Fruit fly (Drosophila melanogaster) whole organism, embryonic: ENCODE data around the gene Gr93a.
A peak's percentile ranks its signal among the peaks of the same experiment; 100 is the strongest.

Experiments
- Atf6 ChIP-seq: fragments of 200-800 bp; sonication (Bioruptor generic); IDR thresholded peaks from 2 replicates; pipeline ENCODE4 v1.3.6; 2022; ENCODE audit warnings: missing biosample characterization, missing genetic modification characterization
- B-H2 ChIP-seq: fragments of 200-800 bp; sonication (Bioruptor generic); optimal IDR thresholded peaks from 2 replicates; lab custom pipeline; 2018; ENCODE audit warnings: missing biosample characterization, mild to moderate bottlenecking, missing genetic modification characterization
- BEAF-32 ChIP-seq: fragments of 200-800 bp; sonication (Bioruptor generic); optimal IDR thresholded peaks from 3 replicates; lab custom pipeline; 2017; ENCODE audit warnings: missing biosample characterization, missing genetic modification characterization, mild to moderate bottlenecking, moderate library complexity, missing genetic modification reagents
- BtbVII ChIP-seq: fragments of 200-800 bp; sonication (Bioruptor generic); optimal IDR thresholded peaks from 3 replicates; lab custom pipeline; 2017; ENCODE audit warnings: missing biosample characterization, mild to moderate bottlenecking, missing genetic modification characterization
- CG12236 ChIP-seq: fragments of 200-800 bp; sonication (Bioruptor generic); optimal IDR thresholded peaks from 2 replicates; lab custom pipeline; 2016; ENCODE audit warnings: missing biosample characterization, missing genetic modification characterization
- CG13624 ChIP-seq: fragments of 200-800 bp; sonication (Bioruptor generic); optimal IDR thresholded peaks from 2 replicates; lab custom pipeline; 2016; ENCODE audit warnings: missing biosample characterization, missing genetic modification characterization
- CG15269 ChIP-seq: fragments of 200-800 bp; sonication (Bioruptor generic); optimal IDR thresholded peaks from 2 replicates; lab custom pipeline; 2018; ENCODE audit warnings: missing biosample characterization, mild to moderate bottlenecking, missing genetic modification characterization, moderate library complexity
- CG15514 ChIP-seq: fragments of 200-800 bp; sonication (Bioruptor generic); optimal IDR thresholded peaks from 3 replicates; lab custom pipeline; 2017; ENCODE audit warnings: missing biosample characterization, missing genetic modification characterization, mild to moderate bottlenecking, moderate library complexity, missing genetic modification reagents
- CG15601 ChIP-seq: fragments of 200-800 bp; sonication (Bioruptor generic); optimal IDR thresholded peaks from 3 replicates; lab custom pipeline; 2019; ENCODE audit warnings: missing biosample characterization, mild to moderate bottlenecking, missing genetic modification characterization, moderate library complexity
- CG17361 ChIP-seq: fragments of 200-800 bp; sonication (Bioruptor generic); IDR thresholded peaks from 3 replicates; pipeline ENCODE4 v1.3.6; 2022; ENCODE audit warnings: missing biosample characterization, missing genetic modification characterization
- CG18011 ChIP-seq: fragments of 200-800 bp; sonication (Bioruptor generic); optimal IDR thresholded peaks from 2 replicates; lab custom pipeline; 2017; ENCODE audit warnings: missing biosample characterization, missing genetic modification characterization, mild to moderate bottlenecking, moderate library complexity, missing genotype
- CG18262 ChIP-seq: fragments of 200-800 bp; optimal IDR thresholded peaks from 3 replicates; lab custom pipeline; 2019; ENCODE audit warnings: missing biosample characterization, mild to moderate bottlenecking, missing genetic modification characterization, moderate library complexity
- CG2120 ChIP-seq: fragments of 200-800 bp; sonication (Bioruptor generic); optimal IDR thresholded peaks from 3 replicates; lab custom pipeline; 2016; ENCODE audit warnings: missing biosample characterization, missing genetic modification characterization
- CG3407 ChIP-seq: fragments of 200-800 bp; sonication (Bioruptor generic); optimal IDR thresholded peaks from 2 replicates; lab custom pipeline; 2018; ENCODE audit warnings: missing biosample characterization, mild to moderate bottlenecking, missing genetic modification characterization
- CG34422 ChIP-seq: fragments of 200-800 bp; sonication (Bioruptor generic); IDR thresholded peaks from 3 replicates; pipeline ENCODE4 v1.3.6; 2022; ENCODE audit warnings: missing biosample characterization, missing genetic modification characterization
- CG4328 ChIP-seq: fragments of 200-800 bp; sonication (Bioruptor generic); optimal IDR thresholded peaks from 3 replicates; lab custom pipeline; 2017; ENCODE audit warnings: missing biosample characterization, missing genetic modification reagents, missing genetic modification characterization
- CG4360 ChIP-seq: fragments of 200-800 bp; sonication (Bioruptor generic); IDR thresholded peaks from 2 replicates; pipeline ENCODE4 v1.3.6; 2022; ENCODE audit warnings: missing biosample characterization, missing genetic modification characterization
- CG4730 ChIP-seq: fragments of 200-800 bp; sonication (Bioruptor generic); IDR thresholded peaks from 2 replicates; pipeline ENCODE4 v1.3.6; 2022; ENCODE audit warnings: missing biosample characterization, missing genetic modification characterization
- CG6254 ChIP-seq: fragments of 200-800 bp; sonication (Bioruptor generic); optimal IDR thresholded peaks from 3 replicates; lab custom pipeline; 2017; ENCODE audit warnings: mild to moderate bottlenecking, missing biosample characterization, missing genetic modification reagents, missing genetic modification characterization
- CG6689 ChIP-seq: fragments of 200-800 bp; sonication (Bioruptor generic); IDR thresholded peaks from 2 replicates; pipeline ENCODE4 v1.3.6; 2022; ENCODE audit warnings: missing biosample characterization, missing genetic modification characterization
- CG6791 ChIP-seq: fragments of 200-800 bp; sonication (Bioruptor generic); IDR thresholded peaks from 3 replicates; pipeline ENCODE4 v1.3.6; 2022; ENCODE audit warnings: missing biosample characterization, missing genetic modification characterization; ENCODE audit not compliant: partially characterized antibody
- CG7357 ChIP-seq: fragments of 200-800 bp; sonication (Bioruptor generic); IDR thresholded peaks from 3 replicates; pipeline ENCODE4 v1.3.6; 2022; ENCODE audit warnings: missing biosample characterization, missing genetic modification characterization
- CG8359 ChIP-seq: fragments of 200-800 bp; sonication (Bioruptor generic); optimal IDR thresholded peaks from 2 replicates; lab custom pipeline; 2017; ENCODE audit warnings: missing biosample characterization, mild to moderate bottlenecking, missing genetic modification characterization, borderline replicate concordance
- CG8944 ChIP-seq: fragments of 200-800 bp; sonication (Bioruptor generic); optimal IDR thresholded peaks from 3 replicates; lab custom pipeline; 2016; ENCODE audit warnings: missing biosample characterization, missing genetic modification characterization
- CTCF ChIP-seq: fragments of 200-800 bp; sonication (Bioruptor generic); optimal IDR thresholded peaks from 2 replicates; lab custom pipeline; 2017; ENCODE audit warnings: missing biosample characterization, mild to moderate bottlenecking, missing genetic modification characterization, moderate library complexity
- Chrac-16 ChIP-seq: fragments of 200-800 bp; sonication (Bioruptor generic); optimal IDR thresholded peaks from 3 replicates; lab custom pipeline; 2016; ENCODE audit warnings: missing biosample characterization, missing genetic modification characterization
- Drgx ChIP-seq: fragments of 200-800 bp; sonication (Bioruptor generic); IDR thresholded peaks from 2 replicates; pipeline ENCODE4 v1.3.6; 2022; ENCODE audit warnings: missing biosample characterization, missing genetic modification characterization
- E2f2 ChIP-seq: fragments of 200-800 bp; sonication (Bioruptor generic); IDR thresholded peaks from 2 replicates; pipeline ENCODE4 v1.3.6; 2022; ENCODE audit warnings: missing biosample characterization, missing genetic modification characterization
- Ets97D ChIP-seq: fragments of 200-800 bp; sonication (Bioruptor generic); optimal IDR thresholded peaks from 3 replicates; lab custom pipeline; 2016; ENCODE audit warnings: missing biosample characterization, missing genetic modification characterization
- Hr39 ChIP-seq: fragments of >200 bp; optimal IDR thresholded peaks from 2 replicates; lab custom pipeline; 2017
- MBD-R2 ChIP-seq: fragments of 200-800 bp; sonication (Bioruptor generic); IDR thresholded peaks from 2 replicates; pipeline ENCODE4 v1.3.6; 2022; ENCODE audit warnings: missing biosample characterization, missing genetic modification characterization
- Mad ChIP-seq: fragments of 200-800 bp; sonication (Bioruptor generic); optimal IDR thresholded peaks from 2 replicates; lab custom pipeline; 2016; ENCODE audit warnings: missing biosample characterization, missing genetic modification characterization
- Max ChIP-seq: fragments of 200-800 bp; sonication (Bioruptor generic); optimal IDR thresholded peaks from 2 replicates; lab custom pipeline; 2016; ENCODE audit warnings: missing biosample characterization, mild to moderate bottlenecking, missing genetic modification characterization
- Myb ChIP-seq: fragments of 200-800 bp; sonication (Bioruptor generic); optimal IDR thresholded peaks from 2 replicates; lab custom pipeline; 2016; ENCODE audit warnings: missing biosample characterization, missing genetic modification characterization
- NfI ChIP-seq: fragments of 200-800 bp; sonication (Bioruptor generic); optimal IDR thresholded peaks from 3 replicates; lab custom pipeline; 2018; ENCODE audit warnings: missing biosample characterization, mild to moderate bottlenecking, missing genetic modification characterization, moderate library complexity
- Rx ChIP-seq: fragments of 200-800 bp; sonication (Bioruptor generic); IDR thresholded peaks from 2 replicates; pipeline ENCODE4 v1.3.6; 2022; ENCODE audit warnings: missing biosample characterization, missing genetic modification characterization
- chn ChIP-seq: fragments of 200-800 bp; sonication (Bioruptor generic); optimal IDR thresholded peaks from 2 replicates; lab custom pipeline; 2016; ENCODE audit warnings: missing biosample characterization, missing genetic modification characterization
- dpn ChIP-seq, 2 experiments: fragments of 200-800 bp; sonication (Bioruptor generic); optimal IDR thresholded peaks; 3 replicates each; lab custom pipeline; 2016; ENCODE audit warnings: missing biosample characterization in 2 of 2, missing genetic modification characterization in 2 of 2
- esg ChIP-seq: fragments of 200-800 bp; sonication (Bioruptor generic); conservative IDR thresholded peaks from 2 replicates; pipeline ENCODE4 v1.3.6; 2022; ENCODE audit warnings: missing biosample characterization, missing genetic modification characterization
- gcm ChIP-seq: fragments of 200-800 bp; sonication (Bioruptor generic); optimal IDR thresholded peaks from 2 replicates; lab custom pipeline; 2019; ENCODE audit warnings: missing biosample characterization, mild to moderate bottlenecking, missing genetic modification characterization, moderate library complexity
- grau ChIP-seq: fragments of 200-800 bp; optimal IDR thresholded peaks from 3 replicates; lab custom pipeline; 2019; ENCODE audit warnings: missing biosample characterization, mild to moderate bottlenecking, missing genetic modification characterization, moderate library complexity
- gt ChIP-seq: fragments of 200-800 bp; sonication (Bioruptor generic); IDR thresholded peaks from 2 replicates; pipeline ENCODE4 v1.3.6; 2022; ENCODE audit warnings: missing biosample characterization, missing genetic modification characterization
- ham ChIP-seq: fragments of 200-800 bp; sonication (Bioruptor generic); IDR thresholded peaks from 2 replicates; pipeline ENCODE4 v1.3.6; 2022; ENCODE audit warnings: missing biosample characterization, missing genetic modification characterization
- her ChIP-seq: fragments of 200-800 bp; sonication (Bioruptor generic); optimal IDR thresholded peaks from 2 replicates; lab custom pipeline; 2016; ENCODE audit warnings: missing biosample characterization, missing genetic modification characterization
- jumu ChIP-seq: fragments of 200-800 bp; sonication (Bioruptor generic); optimal IDR thresholded peaks from 3 replicates; lab custom pipeline; 2016; ENCODE audit warnings: missing biosample characterization, missing genetic modification characterization
- kni ChIP-seq: fragments of 200-800 bp; sonication (Bioruptor generic); optimal IDR thresholded peaks from 3 replicates; lab custom pipeline; 2017; ENCODE audit warnings: mild to moderate bottlenecking, missing biosample characterization, missing genetic modification reagents, missing genetic modification characterization
- otp ChIP-seq: fragments of 200-800 bp; sonication (Bioruptor generic); IDR thresholded peaks from 3 replicates; pipeline ENCODE4, ENCODE4 v1.3.6; 2022; ENCODE audit warnings: missing biosample characterization, missing genetic modification characterization
- sr ChIP-seq: fragments of 200-800 bp; sonication (Bioruptor generic); IDR thresholded peaks from 3 replicates; pipeline ENCODE4 v1.3.6; 2022; ENCODE audit warnings: missing biosample characterization, missing genetic modification characterization
- ttk ChIP-seq: fragments of 200-800 bp; sonication (Bioruptor generic); IDR thresholded peaks from 2 replicates; pipeline ENCODE4 v2.1.2; 2022; ENCODE audit warnings: missing biosample characterization, missing genetic modification characterization
- usp ChIP-seq: fragments of >200 bp; optimal IDR thresholded peaks from 2 replicates; lab custom pipeline; 2017; ENCODE audit warnings: missing biosample characterization, missing genetic modification characterization

Gene Gr93a

DNA sequence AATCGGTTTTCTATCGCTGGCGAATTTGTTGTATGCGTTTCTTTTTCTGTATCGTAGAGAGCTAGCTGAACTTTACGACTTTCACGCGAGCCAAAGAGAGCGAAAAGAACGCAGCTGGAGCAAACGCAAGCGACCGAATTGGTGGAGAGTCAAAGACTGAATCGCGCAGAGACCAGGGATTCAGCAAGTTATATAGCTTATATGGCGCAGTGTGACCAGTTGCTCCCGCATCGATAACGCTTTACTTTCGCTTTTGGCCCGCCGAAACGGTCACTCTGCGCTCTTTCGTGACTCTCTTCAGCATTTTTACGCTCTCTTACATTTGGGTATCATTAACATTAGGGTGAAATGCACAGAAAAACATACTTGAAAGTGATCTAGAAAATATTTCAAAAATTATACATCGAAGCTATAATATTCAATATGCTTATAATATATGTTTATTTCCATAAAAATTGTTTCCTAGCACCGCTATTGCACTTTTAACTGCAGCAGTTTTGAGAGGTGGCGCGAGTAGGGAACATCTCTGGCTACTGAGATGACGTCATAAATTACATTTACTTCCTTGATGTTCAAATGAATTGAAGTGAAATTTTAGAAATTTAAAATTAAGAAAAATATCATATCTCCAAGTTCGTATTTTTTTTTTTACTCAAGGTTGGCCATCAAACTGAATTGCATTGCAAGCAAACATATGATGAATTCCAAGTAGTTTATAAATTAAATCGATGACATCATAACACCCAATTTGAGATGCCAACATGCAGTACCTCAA is 24.0 kb downstream of the Gr93a start, which contains the start of gene glec (continued):
- TF ChIP-seq otp (GFP tag; lab: Robert Waterston, UW) (peak; percentile 73; the same call in 2 of the 3 replicates), BtbVII (GFP tag; lab: Kevin White, UChicago) (no peak), esg (GFP tag; lab: Robert Waterston, UW) (0 out of 2 replicates have a peak, but pooled peaks have one; percentile 6), CG6689 (peak; percentile 99), usp (GFP tag; lab: Kevin White, UChicago) (no peak), Chrac-16 (GFP tag; lab: Kevin White, UChicago) (peak; percentile 46), ttk (GFP tag; lab: Robert Waterston, UW) (peak; percentile 46; the same call in 1 of the 2 replicates), jumu (GFP tag; lab: Kevin White, UChicago) (no peak), E2f2 (GFP tag; lab: Robert Waterston, UW) (peak; percentile 36), B-H2 (peak; percentile 8), MBD-R2 (0 out of 2 replicates have a peak, but pooled peaks have one; percentile 18), grau (tag; lab: Kevin White, UChicago) (peak; percentile 27), CG4360 (GFP tag; lab: Robert Waterston, UW) (peak; percentile 60; the same call in 1 of the 2 replicates), NfI (GFP tag; lab: Kevin White, UChicago) (peak; percentile 28), CG15601 (tag; lab: Kevin White, UChicago) (no peak), CG4328 (GFP tag; lab: Kevin White, UChicago) (no peak), Rx (GFP tag; lab: Robert Waterston, UW) (peak; percentile 41; the same call in 1 of the 2 replicates), CG13624 (GFP tag; lab: Kevin White, UChicago) (peak; percentile 53), CG6791 (GFP tag; lab: Robert Waterston, UW) (peak; percentile 71; the same call in 2 of the 3 replicates), dpn (GFP tag; optimal IDR thresholded peaks at IDR 0.05; lab: Kevin White, UChicago) (peak; percentile 19 to 31), CG8944 (peak; percentile 10), Hr39 (no peak), CG2120 (GFP tag; lab: Kevin White, UChicago) (no peak), ham (GFP tag; lab: Robert Waterston, UW) (no peak), CG15514 (GFP tag; lab: Kevin White, UChicago) (peak; percentile 91), Myb (GFP tag; lab: Kevin White, UChicago) (peak; percentile 9), gt (GFP tag; lab: Robert Waterston, UW) (no peak), CG34422 (peak; percentile 65; the same call in 1 of the 3 replicates), CG12236 (GFP tag; lab: Kevin White, UChicago) (peak; percentile 11), CG15269 (tag; lab: Kevin White, UChicago) (no peak), sr (GFP tag; lab: Robert Waterston, UW) (peak; percentile 56; the same call in 2 of the 3 replicates), CG18011 (GFP tag; lab: Kevin White, UChicago) (no peak), BEAF-32 (GFP tag; lab: Kevin White, UChicago) (peak; percentile 7), CG18262 (tag; lab: Kevin White, UChicago) (peak; percentile 37), Ets97D (GFP tag; lab: Kevin White, UChicago) (no peak), CG8359 (no peak), Drgx (GFP tag; lab: Robert Waterston, UW) (peak; percentile 41; the same call in 1 of the 2 replicates), CG3407 (peak; percentile 12), CG7357 (GFP tag; lab: Robert Waterston, UW) (no peak), CTCF (GFP tag; lab: Kevin White, UChicago) (peak; percentile 19), Atf6 (GFP tag; lab: Robert Waterston, UW) (peak; percentile 16; the same call in 1 of the 2 replicates), kni (GFP tag; lab: Kevin White, UChicago) (peak; percentile 6), her (GFP tag; lab: Kevin White, UChicago) (peak; percentile 61), chn (GFP tag; lab: Kevin White, UChicago) (peak; percentile 8), Mad (GFP tag; lab: Kevin White, UChicago) (no peak), CG17361 (GFP tag; lab: Robert Waterston, UW) (peak; percentile 70; the same call in 2 of the 3 replicates), Max (GFP tag; lab: Kevin White, UChicago) (peak; percentile 19), gcm (GFP tag; lab: Kevin White, UChicago) (peak; percentile 4), CG4730 (GFP tag; lab: Robert Waterston, UW) (no peak), CG6254 (GFP tag; lab: Kevin White, UChicago) (no peak)
